Worm (Caenorhabditis elegans) whole organism, dauer: ENCODE data around the gene cct-8.
"Not testable (repeated sequence)": the region's sequence is repeated elsewhere in the genome, so short reads cannot be mapped to it uniquely, and the experiment has no call there.

Experiments
- unc-62 ChIP-seq: sonication (generic microtip); optimal IDR thresholded peaks from 2 replicates; lab custom pipeline; 2017; ENCODE audit warnings: missing biosample characterization, missing genetic modification reagents, missing genetic modification characterization

The cct-8 gene

DNA sequence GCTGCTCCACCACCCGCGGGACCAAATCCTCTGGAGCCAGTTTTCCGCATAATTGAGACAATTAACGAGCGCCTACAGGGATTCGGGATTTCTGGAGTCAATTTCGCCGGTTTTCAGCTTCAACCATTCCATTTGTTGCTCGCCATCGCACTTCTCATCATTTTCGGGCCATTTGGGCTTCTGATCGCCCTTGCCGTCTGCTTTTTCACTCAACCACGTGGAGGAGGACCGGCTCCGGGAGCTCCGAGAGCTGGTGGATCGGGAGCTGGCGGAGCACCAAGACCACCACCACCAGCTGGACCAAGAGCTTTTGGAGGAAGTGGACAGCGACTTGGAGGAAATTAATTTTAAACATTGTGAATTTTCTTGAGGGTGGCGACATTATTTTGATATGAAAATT lies 2.4 kb upstream of the cct-8 start:
- TF ChIP-seq unc-62 (GFP tag; lab: Kevin White, UChicago): no peak

DNA sequence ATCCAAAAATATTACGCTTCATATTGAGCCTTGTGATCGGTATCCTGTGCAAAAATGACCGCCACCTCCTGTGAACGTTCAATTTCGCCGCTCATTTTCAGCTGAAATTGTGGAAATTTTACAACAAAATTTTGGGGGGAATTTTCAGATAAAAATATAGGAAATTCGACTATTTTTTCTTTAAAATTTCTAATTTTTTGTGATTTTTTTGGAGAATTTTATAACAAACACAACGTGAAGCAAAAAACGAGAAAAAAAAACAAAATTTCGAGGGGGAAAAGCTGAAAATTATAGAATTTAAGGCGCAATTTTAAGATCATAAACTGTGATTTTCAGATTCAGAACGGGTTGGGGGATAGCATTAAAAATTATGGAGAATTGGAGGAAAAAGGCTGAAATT lies 6.8 kb downstream of the cct-8 start, which contains the start of gene csn-4:
csn-4 (minus strand) TSS at position 101 of the 400 bp plus-strand sequence.
- no peak for TF ChIP-seq unc-62 (GFP tag; lab: Kevin White, UChicago)

DNA sequence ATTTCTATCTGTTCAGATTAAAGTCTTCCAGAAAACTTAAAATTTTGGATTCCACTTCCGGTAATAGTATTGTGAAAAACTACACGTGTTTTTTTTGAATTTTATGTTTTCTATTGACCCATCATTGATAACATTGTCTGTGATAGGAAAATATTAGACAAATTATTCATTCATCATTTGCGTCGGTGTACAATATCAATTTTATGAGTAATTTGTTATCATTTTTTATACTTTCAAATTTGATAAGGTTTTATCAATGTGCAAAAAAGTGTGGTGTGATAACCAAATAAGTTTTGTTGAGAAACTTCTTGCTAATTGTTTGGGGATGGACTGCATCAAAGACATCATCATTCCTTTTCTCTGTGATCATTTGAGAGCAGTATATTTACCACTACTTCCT lies 18.2 kb downstream of the cct-8 start:
- TF ChIP-seq unc-62 (GFP tag; lab: Kevin White, UChicago): no peak

DNA sequence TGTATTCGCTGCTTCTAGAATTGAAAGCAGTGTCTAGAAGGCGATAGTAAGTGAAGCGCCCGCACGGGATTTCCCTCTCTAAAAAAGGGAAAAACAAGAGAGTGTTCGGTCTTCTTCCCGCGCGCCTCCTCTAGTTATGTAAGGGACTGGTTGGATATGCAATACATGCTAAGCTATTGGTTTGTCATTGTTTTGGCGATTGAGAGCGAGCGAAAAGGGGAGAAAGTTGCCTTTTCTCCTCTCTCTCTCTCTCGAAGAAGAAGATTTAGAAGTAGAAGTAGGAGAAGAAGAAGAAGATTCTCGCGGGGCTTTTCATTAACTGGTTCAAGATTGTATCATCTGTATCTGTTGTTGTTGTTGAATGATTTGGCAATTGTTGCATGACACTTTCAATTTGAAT lies 19.7 kb downstream of the cct-8 start:
- TF ChIP-seq unc-62 (GFP tag; lab: Kevin White, UChicago): no peak

DNA sequence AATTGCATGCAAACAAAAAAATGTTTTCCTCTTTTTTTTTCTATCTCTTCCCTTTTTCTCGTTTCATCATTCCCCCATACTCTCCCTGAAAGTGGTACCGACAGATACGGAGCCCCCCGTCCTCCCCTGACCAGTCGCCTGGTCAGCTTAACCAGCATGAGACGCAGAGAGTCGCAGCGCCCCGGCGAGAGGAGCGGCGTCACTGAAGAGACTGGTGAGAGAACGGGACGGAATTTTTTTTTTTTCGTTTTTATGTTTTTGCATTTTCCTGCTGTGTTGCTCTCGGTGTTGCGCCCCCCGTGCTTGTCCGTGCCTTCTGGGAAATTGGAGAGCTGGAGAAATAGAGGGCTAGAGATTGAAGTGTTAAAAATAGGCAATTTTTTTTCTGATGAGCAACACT lies 23.3 kb downstream of the cct-8 start:
- no peak for TF ChIP-seq unc-62 (GFP tag; lab: Kevin White, UChicago)

DNA sequence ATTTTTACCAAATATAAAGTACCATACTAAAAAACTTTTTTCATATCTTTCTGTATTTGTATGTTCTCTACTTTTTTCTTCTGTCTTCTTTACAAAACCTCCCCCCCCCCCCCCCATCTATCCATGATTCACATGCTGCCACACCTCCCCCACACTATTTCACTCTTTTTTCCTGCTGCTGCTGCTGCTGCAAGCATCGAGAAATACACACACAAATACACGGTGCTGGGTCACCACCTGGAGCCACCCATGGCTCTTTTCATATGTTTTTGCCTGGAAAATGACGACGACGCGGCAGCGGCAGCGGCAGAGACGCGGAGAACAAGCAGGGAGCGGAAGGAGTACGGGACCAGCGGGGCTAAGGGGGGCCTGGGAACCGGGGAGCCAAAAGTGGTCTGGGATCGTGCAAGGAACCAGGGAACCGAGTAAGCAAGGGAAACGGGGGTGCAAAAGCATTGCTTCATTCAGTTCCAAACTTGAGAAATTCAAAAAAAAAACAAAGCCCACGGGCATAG lies 24.9 kb downstream of the cct-8 start:
- TF ChIP-seq unc-62 (GFP tag; lab: Kevin White, UChicago): no peak

DNA sequence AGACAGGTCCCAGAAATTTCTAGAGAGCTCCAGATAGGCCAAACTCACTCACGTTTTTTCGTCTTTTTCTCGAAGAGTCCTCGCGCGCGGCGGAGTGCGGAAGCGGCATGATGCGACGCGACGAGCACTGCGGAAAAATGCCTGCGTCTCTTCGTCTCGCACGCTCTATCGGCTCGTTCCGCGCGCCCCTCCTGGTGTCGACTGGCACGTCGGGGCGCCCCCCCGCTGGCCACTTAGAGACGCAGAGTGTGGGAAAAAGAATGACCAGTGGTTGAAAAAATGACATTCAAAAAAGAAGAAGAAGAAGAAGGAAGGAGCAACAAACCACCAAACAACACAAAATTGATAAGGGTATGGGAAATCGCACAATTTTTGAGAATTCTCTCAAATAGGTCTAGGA lies 26.3 kb downstream of the cct-8 start, which contains the start of gene znf-782:
znf-782 (minus strand) TSS at position 96 of the 400 bp plus-strand sequence.
- TF ChIP-seq unc-62 (GFP tag; lab: Kevin White, UChicago): no peak

DNA sequence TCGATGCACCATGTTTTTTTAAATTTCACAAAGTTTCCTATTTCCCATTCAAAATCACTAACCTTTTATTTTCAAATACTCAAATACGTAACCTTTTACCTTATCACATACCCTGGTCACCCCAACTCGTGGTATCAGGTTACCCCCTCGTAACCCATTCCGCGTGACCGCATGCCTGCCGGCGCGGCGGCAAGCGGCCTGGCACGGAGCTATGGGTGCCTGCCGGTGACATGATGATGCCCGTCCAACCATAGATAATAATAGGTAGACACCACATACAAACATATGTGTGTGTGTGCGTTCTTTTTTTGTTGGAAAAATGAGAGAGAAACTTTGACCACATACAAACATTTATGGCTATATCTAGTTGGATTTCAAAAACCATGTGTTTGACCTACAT lies 28.2 kb downstream of the cct-8 start:
- no peak for TF ChIP-seq unc-62 (GFP tag; lab: Kevin White, UChicago)

DNA sequence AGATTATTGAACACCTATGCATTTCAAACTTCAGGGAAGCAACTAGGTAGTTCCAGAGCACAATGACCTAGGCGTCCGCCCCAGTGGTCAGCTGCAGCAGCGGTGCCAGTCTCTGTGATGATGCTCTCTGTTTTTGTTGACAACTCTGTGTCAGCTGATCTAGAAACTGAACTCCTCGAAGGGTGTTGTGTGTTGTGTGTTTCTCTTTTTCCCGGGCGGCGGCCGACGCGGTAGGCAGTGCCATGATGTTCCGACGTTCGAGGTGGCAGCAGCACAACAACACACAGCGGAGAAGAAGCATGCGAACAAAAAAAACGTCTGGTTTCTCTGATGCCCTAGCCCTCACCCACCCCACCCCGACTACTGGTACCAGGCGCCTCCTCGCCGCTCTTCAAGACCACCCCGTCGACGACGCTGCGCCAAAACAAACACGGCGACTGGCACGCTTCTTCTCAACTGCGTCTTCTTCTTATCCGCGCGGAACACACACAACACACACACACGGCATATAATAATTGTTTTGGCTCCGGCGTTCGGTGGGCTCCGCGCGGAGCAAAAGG lies 29.4 kb downstream of the cct-8 start:
- no peak for TF ChIP-seq unc-62 (GFP tag; lab: Kevin White, UChicago)

DNA sequence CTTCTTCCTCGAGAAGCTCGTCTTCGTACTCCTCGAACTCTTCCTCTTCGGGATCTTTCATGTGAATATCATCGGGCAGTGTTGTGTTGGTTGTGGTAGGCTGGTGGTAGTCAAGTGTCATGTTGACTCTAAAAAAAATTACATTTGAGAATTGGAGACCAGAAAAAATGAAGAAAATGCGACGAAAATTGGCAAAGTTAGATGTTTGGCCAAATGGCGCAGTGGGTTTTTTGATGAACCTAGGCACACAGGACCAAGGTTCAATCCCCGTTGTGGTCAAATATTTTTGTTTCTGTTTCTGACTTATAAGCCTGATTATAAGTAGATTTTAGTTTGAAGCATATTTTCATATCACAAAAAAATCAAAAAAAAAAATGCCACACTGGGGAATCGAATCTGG lies 30.7 kb downstream of the cct-8 start:
- TF ChIP-seq unc-62 (GFP tag; lab: Kevin White, UChicago): no peak

DNA sequence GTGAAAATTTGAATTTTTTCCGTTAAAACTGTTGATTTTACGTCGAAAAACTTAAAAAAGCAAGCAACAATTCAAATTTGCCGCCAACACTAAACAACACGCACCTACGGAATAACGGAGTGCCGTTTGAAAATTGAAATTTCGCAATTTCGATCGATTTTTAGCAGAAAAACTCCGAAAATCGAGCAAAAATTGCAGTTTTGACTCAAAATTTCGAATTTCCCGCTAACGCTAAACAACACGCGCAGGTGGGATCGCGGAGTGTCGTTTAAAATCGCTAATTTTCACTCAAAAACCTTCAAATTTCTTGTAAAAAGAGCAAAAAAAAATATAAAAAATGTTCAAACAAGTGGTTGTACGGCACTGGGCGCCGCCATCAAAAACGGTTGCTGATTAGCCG lies 35.2 kb downstream of the cct-8 start:
- no peak for TF ChIP-seq unc-62 (GFP tag; lab: Kevin White, UChicago)

DNA sequence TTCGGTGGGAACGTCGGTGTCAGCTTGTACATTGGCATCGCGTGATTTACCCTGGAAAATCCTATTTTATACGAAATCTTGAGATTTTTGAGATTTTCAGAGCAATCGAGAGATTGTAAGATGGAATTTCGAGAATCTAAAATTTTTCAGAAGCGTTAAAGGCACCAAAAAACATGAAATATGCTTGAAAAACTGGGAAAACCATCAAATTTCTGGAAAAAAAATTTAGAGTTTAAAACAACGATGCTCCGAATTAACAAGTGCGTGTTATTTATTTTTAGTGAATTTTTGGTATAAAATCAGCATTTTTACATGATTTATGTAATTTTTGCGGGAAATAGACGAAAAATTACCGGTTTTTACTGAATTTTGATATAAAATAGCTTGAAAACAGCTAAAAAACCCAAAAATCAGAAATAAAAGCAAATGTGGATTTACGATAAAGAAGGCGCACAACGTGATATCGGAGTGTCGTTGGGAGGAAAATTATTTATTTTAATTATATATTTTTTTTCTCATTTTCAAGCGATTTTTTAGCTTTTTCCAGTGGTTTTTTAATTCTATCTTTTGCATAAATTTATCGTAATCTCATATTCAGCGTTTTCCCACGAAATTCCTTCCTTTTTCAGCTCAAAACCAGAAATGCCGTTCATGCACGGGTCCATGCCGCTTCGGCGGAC lies 37.3 kb downstream of the cct-8 start, which contains the start of the genes Y55F3AM.13 and mrps-25:
Y55F3AM.13 (minus strand) TSS at position 51 of the 680 bp plus-strand sequence.
mrps-25 (plus strand) TSS at position 630 of the 680 bp plus-strand sequence.
- no peak for TF ChIP-seq unc-62 (GFP tag; lab: Kevin White, UChicago)

DNA sequence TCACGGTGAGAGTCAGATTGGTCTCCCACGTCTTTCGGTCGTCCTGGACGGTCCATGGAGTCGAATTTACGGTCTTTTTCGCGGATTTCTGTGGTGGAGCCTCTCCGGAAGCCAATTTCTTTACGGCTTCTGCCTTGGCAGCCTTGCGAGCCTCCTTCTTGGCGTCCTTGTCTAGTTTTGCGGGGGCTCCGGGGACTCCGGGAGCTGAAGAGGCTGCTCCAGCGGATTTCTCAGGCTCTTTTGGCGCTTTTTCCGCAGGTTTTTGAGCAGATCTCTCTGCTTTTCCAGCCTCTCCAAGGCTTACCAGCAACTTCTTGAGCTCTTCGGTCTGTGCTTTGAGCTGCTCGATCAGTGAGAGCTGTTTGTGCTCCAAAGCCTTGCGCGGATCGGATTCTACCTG lies 38.0 kb downstream of the cct-8 start:
- no peak for TF ChIP-seq unc-62 (GFP tag; lab: Kevin White, UChicago)

DNA sequence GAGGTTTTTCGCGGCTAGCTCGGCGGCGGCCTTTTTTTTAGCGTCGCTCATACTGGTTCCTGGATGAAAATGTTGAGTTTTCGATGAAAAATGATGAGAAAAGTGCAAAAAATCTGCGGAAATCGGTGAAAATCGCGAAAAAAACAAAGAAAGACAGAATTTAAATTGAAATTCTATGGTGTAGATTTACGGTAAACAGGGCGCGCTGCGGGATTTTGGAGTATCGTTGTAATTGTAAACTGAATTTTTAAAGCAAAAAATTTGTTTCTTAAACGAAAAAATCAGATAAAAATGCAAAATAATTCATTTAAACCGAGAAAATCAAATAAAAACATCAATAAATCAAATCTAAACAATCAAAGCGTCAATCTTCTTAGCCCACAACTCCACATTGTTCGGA lies 39.0 kb downstream of the cct-8 start, which contains the start of gene dcap-1:
dcap-1 (minus strand) TSS at position 59 of the 400 bp plus-strand sequence.
- TF ChIP-seq unc-62 (GFP tag; lab: Kevin White, UChicago): no peak

DNA sequence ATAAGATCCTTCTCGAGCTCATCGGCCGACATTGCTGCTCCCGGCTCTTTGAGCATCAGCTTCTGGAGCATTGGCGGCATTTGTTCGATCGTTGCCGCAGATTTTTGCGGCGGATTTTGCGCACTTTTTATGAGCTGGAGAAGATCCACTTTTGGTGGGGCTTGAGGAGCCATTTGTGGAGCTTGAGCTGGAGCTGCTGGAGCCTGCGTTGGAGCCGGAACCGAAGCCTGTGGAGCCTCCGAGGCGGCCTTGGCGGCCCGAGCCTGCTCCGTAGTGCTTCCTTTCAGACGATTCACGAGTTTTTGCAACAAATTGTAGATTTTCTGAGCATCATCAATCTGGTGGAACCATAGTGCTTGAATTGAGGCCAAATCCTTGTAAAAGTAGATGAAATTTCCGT lies 39.7 kb downstream of the cct-8 start:
- no peak for TF ChIP-seq unc-62 (GFP tag; lab: Kevin White, UChicago)

DNA sequence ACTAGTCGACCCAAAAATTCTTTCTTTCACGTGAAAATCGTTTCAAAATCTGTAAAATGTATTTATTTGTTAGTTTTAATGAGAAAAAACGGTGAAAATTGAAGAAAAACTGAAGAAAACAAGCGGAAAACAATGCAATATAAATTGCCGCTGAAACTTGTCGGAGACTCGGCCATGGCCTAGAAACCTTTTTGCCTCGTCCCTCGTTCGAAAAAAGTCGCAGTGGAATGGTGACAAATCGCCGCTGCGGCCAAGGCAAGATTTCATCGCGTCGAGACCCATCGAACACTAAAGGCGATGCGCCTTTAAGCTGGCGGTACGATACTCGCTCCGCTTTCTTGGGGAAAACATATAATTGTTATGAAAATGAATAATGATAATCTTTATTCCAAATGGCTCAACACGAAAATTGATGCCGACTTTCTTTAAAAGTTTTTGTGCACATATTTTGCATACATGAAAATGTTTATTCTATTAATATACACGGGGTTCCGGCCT lies 42.0 kb downstream of the cct-8 start, which contains the start of gene Y55F3AM.21:
Y55F3AM.21 (minus strand) TSS at position 51 of the 498 bp plus-strand sequence.
- TF ChIP-seq unc-62 (GFP tag; lab: Kevin White, UChicago): not testable (repeated sequence)
